Worm (Caenorhabditis elegans) whole organism, L4 larva: ENCODE data around the gene ZK180.6.

Experiments used
- F49E8.2 ChIP-seq: sonication (generic microtip); optimal IDR thresholded peaks from 2 replicates; lab custom pipeline; 2016; ENCODE audit warnings: missing compliant biosample characterization, mild to moderate bottlenecking, missing genetic modification characterization, borderline replicate concordance
- T26A8.4 ChIP-seq: fragments of 200-800 bp; sonication (Bioruptor generic); IDR thresholded peaks from 2 replicates; pipeline ENCODE4 v1.3.6; 2022; ENCODE audit warnings: missing genetic modification characterization, missing compliant biosample characterization
- ama-1 ChIP-seq: fragments of 150-350 bp; optimal IDR thresholded peaks from 2 replicates; lab custom pipeline; 2014; ENCODE audit warnings: inconsistent platforms, mixed read lengths
- arid-1 ChIP-seq: fragments of 200-800 bp; sonication (Bioruptor generic); conservative IDR thresholded peaks from 2 replicates; pipeline ENCODE4 v1.3.6; 2022; ENCODE audit warnings: missing genetic modification reagents, missing genetic modification characterization, missing compliant biosample characterization
- ceh-82 ChIP-seq: sonication (generic microtip); optimal IDR thresholded peaks from 2 replicates; lab custom pipeline; 2017; ENCODE audit warnings: missing biosample characterization, missing genetic modification characterization
- cey-2 ChIP-seq: sonication (generic microtip); optimal IDR thresholded peaks from 3 replicates; lab custom pipeline; 2017; ENCODE audit warnings: missing genetic modification characterization, mild to moderate bottlenecking, missing compliant biosample characterization, antibody characterized with exemption, borderline replicate concordance; ENCODE audit not compliant: insufficient read depth
- ctbp-1 ChIP-seq: fragments of 200-800 bp; sonication (Bioruptor generic); IDR thresholded peaks from 2 replicates; pipeline ENCODE4 v1.3.6; 2022; ENCODE audit warnings: missing genetic modification reagents, missing genetic modification characterization, missing compliant biosample characterization
- daf-19 ChIP-seq: fragments of 200-800 bp; sonication (Bioruptor generic); conservative IDR thresholded peaks from 2 replicates; pipeline ENCODE4 v1.3.6; 2022; ENCODE audit warnings: missing genetic modification characterization, missing compliant biosample characterization
- dmd-6 ChIP-seq: fragments of 200-800 bp; sonication (Bioruptor generic); IDR thresholded peaks from 2 replicates; pipeline ENCODE4 v1.3.6; 2022; ENCODE audit warnings: missing genetic modification reagents, missing genetic modification characterization, missing compliant biosample characterization
- dmd-9 ChIP-seq: fragments of 200-800 bp; sonication (Bioruptor generic); IDR thresholded peaks from 2 replicates; pipeline ENCODE4 v1.3.6; 2022; ENCODE audit warnings: missing genetic modification reagents, missing genetic modification characterization, missing compliant biosample characterization
- egl-43 ChIP-seq: fragments of 200-800 bp; sonication (Bioruptor generic); IDR thresholded peaks from 2 replicates; pipeline ENCODE4 v1.3.6; 2022; ENCODE audit warnings: missing genetic modification reagents, missing genetic modification characterization, missing compliant biosample characterization
- fos-1 ChIP-seq: fragments of 150-350 bp; optimal IDR thresholded peaks from 2 replicates; lab custom pipeline; 2014; ENCODE audit warnings: missing biosample characterization, missing genetic modification characterization
- hlh-11 ChIP-seq: fragments of 200-800 bp; sonication (Bioruptor generic); optimal IDR thresholded peaks from 2 replicates; lab custom pipeline; 2018; ENCODE audit warnings: mild to moderate bottlenecking, missing genetic modification characterization, missing compliant biosample characterization
- lim-7 ChIP-seq: fragments of 200-800 bp; sonication (Bioruptor generic); IDR thresholded peaks from 2 replicates; pipeline ENCODE4 v1.3.6; 2022; ENCODE audit warnings: missing genetic modification characterization, missing compliant biosample characterization
- lin-29 ChIP-seq: fragments of 200-800 bp; sonication (Bioruptor generic); IDR thresholded peaks from 2 replicates; pipeline ENCODE4 v1.3.6; 2022; ENCODE audit warnings: missing genetic modification reagents, missing genetic modification characterization, missing compliant biosample characterization
- lin-38 ChIP-seq: fragments of 200-800 bp; sonication (Bioruptor generic); IDR thresholded peaks from 2 replicates; pipeline ENCODE4 v1.3.6; 2022; ENCODE audit warnings: missing genetic modification reagents, missing genetic modification characterization, missing compliant biosample characterization
- mep-1 ChIP-seq: fragments of 150-350 bp; sonication (generic microtip); optimal IDR thresholded peaks from 3 replicates; lab custom pipeline; 2014; ENCODE audit warnings: missing biosample characterization, missing genetic modification characterization
- mxl-3 ChIP-seq: fragments of 200-800 bp; sonication (Bioruptor generic); optimal IDR thresholded peaks from 2 replicates; lab custom pipeline; 2018; ENCODE audit warnings: mild to moderate bottlenecking, missing genetic modification characterization, missing compliant biosample characterization
- nhr-102 ChIP-seq: sonication (generic microtip); optimal IDR thresholded peaks from 2 replicates; lab custom pipeline; 2016; ENCODE audit warnings: mild to moderate bottlenecking, missing genetic modification characterization, moderate library complexity, missing compliant biosample characterization
- nhr-111 ChIP-seq: fragments of 200-800 bp; sonication (Bioruptor generic); optimal IDR thresholded peaks from 2 replicates; lab custom pipeline; 2018; ENCODE audit warnings: mild to moderate bottlenecking, missing genetic modification characterization, missing compliant biosample characterization
- nhr-28 ChIP-seq: fragments of 150-350 bp; optimal IDR thresholded peaks from 2 replicates; lab custom pipeline; 2014; ENCODE audit warnings: missing biosample characterization, missing genetic modification characterization
- nhr-48 ChIP-seq: sonication (generic microtip); optimal IDR thresholded peaks from 2 replicates; lab custom pipeline; 2016; ENCODE audit warnings: mild to moderate bottlenecking, missing genetic modification characterization, missing compliant biosample characterization
- pha-4 ChIP-seq, 2 experiments: fragments of 150-350 bp in 1 of 2; fragments of 200-800 bp in 1 of 2; sonication (Bioruptor generic) in 1 of 2; IDR thresholded peaks in 1 of 2; optimal IDR thresholded peaks in 1 of 2; 2 replicates each; pipeline versions ENCODE4 v1.3.6 to Lab custom; 2014 to 2022; ENCODE audit warnings: missing genetic modification characterization in 2 of 2, missing genetic modification reagents in 2 of 2, missing biosample characterization in 1 of 2, missing compliant biosample characterization in 1 of 2
- php-3 ChIP-seq: fragments of 200-800 bp; sonication (Bioruptor generic); IDR thresholded peaks from 2 replicates; pipeline ENCODE4 v1.3.6; 2022; ENCODE audit warnings: missing genetic modification reagents, missing genetic modification characterization, missing compliant biosample characterization
- pqm-1 ChIP-seq: sonication (generic microtip); optimal IDR thresholded peaks from 2 replicates; lab custom pipeline; 2017; ENCODE audit warnings: missing biosample characterization, missing genetic modification characterization
- rbr-2 ChIP-seq: sonication (generic microtip); optimal IDR thresholded peaks from 2 replicates; lab custom pipeline; 2016; ENCODE audit warnings: missing genotype, missing genetic modification characterization, missing compliant biosample characterization
- set-16 ChIP-seq: fragments of 200-800 bp; sonication (Bioruptor generic); IDR thresholded peaks from 2 replicates; pipeline ENCODE4 v1.3.6; 2022; ENCODE audit warnings: missing genetic modification reagents, missing genetic modification characterization, missing compliant biosample characterization
- skn-1 ChIP-seq: fragments of 150-350 bp; optimal IDR thresholded peaks from 2 replicates; lab custom pipeline; 2014; ENCODE audit warnings: missing biosample characterization, missing genetic modification characterization
- snpc-4 ChIP-seq: fragments of 150-350 bp; optimal IDR thresholded peaks from 2 replicates; lab custom pipeline; 2014; ENCODE audit warnings: missing biosample characterization, missing genetic modification characterization
- tag-97 ChIP-seq: fragments of 200-800 bp; sonication (Bioruptor generic); IDR thresholded peaks from 2 replicates; pipeline ENCODE4 v1.3.6; 2022; ENCODE audit warnings: missing genetic modification characterization, missing compliant biosample characterization
- unc-39 ChIP-seq: sonication (generic microtip); optimal IDR thresholded peaks from 2 replicates; lab custom pipeline; 2017; ENCODE audit warnings: missing biosample characterization, missing genetic modification characterization
- unc-62 ChIP-seq, 3 experiments: fragments of 150-350 bp in 1 of 3; sonication (generic microtip); optimal IDR thresholded peaks in 2 of 3; peaks in 1 of 3; 1 replicate in 1 of 3; 2 replicates in 2 of 3; lab custom pipeline; 2014 to 2017; ENCODE audit warnings: missing biosample characterization in 3 of 3, missing genetic modification characterization in 3 of 3, missing genetic modification reagents in 3 of 3, missing genotype in 1 of 3
- zag-1 ChIP-seq: fragments of 150-350 bp; optimal IDR thresholded peaks from 2 replicates; lab custom pipeline; 2014; ENCODE audit warnings: missing biosample characterization, missing genetic modification characterization
- zip-11 ChIP-seq: fragments of 200-800 bp; sonication (Bioruptor generic); IDR thresholded peaks from 2 replicates; pipeline ENCODE4 v1.3.6; 2022; ENCODE audit warnings: missing genetic modification characterization, missing compliant biosample characterization
- zip-2 ChIP-seq: fragments of 150-350 bp; optimal IDR thresholded peaks from 2 replicates; lab custom pipeline; 2014; ENCODE audit warnings: missing biosample characterization, missing genetic modification characterization
- ztf-11 ChIP-seq: fragments of 150-350 bp; optimal IDR thresholded peaks from 2 replicates; lab custom pipeline; 2014; ENCODE audit warnings: missing biosample characterization, missing genetic modification characterization

Gene ZK180.6

DNA sequence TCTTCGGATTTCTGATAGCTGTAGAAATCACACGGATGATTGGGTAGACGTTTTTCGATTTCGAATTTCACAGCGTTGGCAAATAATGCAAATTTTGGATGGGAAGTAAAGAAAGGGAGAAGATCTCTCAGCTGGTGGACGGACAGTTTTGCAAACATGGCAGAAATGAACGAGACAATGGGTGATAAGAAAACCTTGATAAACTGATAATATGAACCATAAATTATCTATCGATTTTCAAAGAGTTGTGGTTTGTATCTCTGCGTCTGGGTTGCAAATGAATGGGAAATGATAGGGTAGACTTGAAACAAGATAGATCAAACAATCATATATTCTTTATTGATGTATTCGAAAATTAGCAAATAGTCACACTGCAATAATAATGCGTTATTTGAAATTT, 5.3 kb upstream of the ZK180.6 start, which contains the start of gene ZK185.3:
Gene ZK185.3 (minus strand): TSS at position 263 of the 400 bp plus-strand sequence.
- TF ChIP-seq mep-1 (tag; lab: Kevin White, UChicago) (no peak), nhr-28 (tag; lab: Kevin White, UChicago) (peak; percentile 82), unc-62 (GFP tag; optimal IDR thresholded peaks at IDR 0.05 in 1 of 2; lab: Kevin White, UChicago) (peak in 1 of 2 experiments; percentile 84), unc-62 (tag; optimal IDR thresholded peaks at IDR 0.05; lab: Kevin White, UChicago) (no peak), dmd-6 (GFP tag; lab: Robert Waterston, UW) (peak; percentile 78), cey-2 (tag; lab: Kevin White, UChicago) (no peak), php-3 (0 out of 2 replicates have a peak, but pooled peaks have one; percentile 38), hlh-11 (tag; lab: Kevin White, UChicago) (peak; percentile 52), pqm-1 (tag; lab: Kevin White, UChicago) (peak; percentile 94)
- TF ChIP-seq, all 104 proteins: peak for 6

ce11 chrIV:4526724-4527123, 1.9 kb upstream of the ZK180.6 start:
- TF ChIP-seq unc-62 (GFP tag; optimal IDR thresholded peaks at IDR 0.05 in 1 of 2; lab: Kevin White, UChicago) (peak in 1 of 2 experiments; percentile 29), unc-62 (tag; optimal IDR thresholded peaks at IDR 0.05; lab: Kevin White, UChicago) (no peak), ztf-11 (tag; lab: Kevin White, UChicago) (no peak)

DNA sequence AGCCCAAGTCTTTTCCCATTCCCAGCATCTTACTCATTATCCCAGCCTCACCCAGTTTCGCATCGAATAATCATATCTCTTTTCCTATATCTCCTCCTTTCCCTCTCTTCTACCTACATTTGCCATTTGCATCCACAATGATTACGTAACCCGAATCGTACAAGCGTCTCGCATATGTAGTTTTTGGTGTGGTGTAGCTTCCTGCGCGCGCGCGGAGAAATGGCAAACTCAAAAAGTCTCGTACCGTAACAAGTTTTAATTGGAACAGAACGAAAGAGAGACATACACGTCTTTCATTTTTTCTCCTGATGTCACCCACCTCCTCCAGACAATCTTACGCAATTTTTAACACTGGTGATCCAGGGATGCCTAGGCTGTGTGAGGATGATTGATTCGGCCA, 1.2 kb upstream of the ZK180.6 start:
- TF ChIP-seq mxl-3 (GFP tag; lab: Kevin White, UChicago): peak; percentile 36
- TF ChIP-seq hlh-11 (tag; lab: Kevin White, UChicago): peak; percentile 31
- no peak for TF ChIP-seq F49E8.2 (tag; lab: Kevin White, UChicago)
- peak; percentile 31 for TF ChIP-seq nhr-28 (tag; lab: Kevin White, UChicago)

DNA sequence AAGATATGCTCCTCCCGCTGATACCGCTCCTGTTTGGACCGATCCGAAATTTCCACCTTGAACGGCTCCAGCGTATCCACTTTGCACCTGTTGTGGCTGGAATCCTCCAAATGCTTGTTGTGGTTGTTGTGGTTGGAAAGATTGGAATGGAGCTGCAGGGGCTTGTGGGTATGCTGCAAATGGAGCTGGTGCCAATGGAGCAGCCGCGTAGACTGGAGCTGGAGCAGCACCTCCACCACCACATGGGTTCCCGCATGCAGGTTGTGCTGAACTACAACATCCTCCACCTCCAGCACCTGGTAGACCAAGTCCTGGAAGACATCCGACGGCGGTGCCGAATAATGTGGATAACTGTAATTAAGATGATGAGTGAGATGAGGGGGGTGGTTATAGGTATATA, 1.4 kb downstream of the ZK180.6 start:
- peak; percentile 47; the same call in 1 of the 2 replicates for TF ChIP-seq T26A8.4 (GFP tag; lab: Robert Waterston, UW)
- TF ChIP-seq snpc-4 (tag; lab: Kevin White, UChicago): no peak
- peak; percentile 68 for TF ChIP-seq set-16 (GFP tag; lab: Robert Waterston, UW)
- TF ChIP-seq egl-43 (GFP tag; lab: Robert Waterston, UW): 0 out of 2 replicates have a peak, but pooled peaks have one; percentile 11
- no peak for TF ChIP-seq zag-1 (tag; lab: Kevin White, UChicago)
- TF ChIP-seq lin-29 (GFP tag; lab: Robert Waterston, UW): no peak
- TF ChIP-seq daf-19 (GFP tag; lab: Robert Waterston, UW): no peak

- TF ChIP-seq lin-38 (GFP tag; lab: Robert Waterston, UW) (no peak), lim-7 (GFP tag; lab: Robert Waterston, UW) (no peak), nhr-111 (GFP tag; lab: Kevin White, UChicago) (no peak), pha-4 (GFP tag; IDR thresholded peaks at IDR 0.05; lab: Robert Waterston, UW) (no peak), pha-4 (tag; optimal IDR thresholded peaks at IDR 0.05; lab: Kevin White, UChicago) (no peak), arid-1 (GFP tag; lab: Robert Waterston, UW) (0 out of 2 replicates have a peak, but pooled peaks have one; percentile 14), nhr-102 (peak; percentile 18), dmd-6 (GFP tag; lab: Robert Waterston, UW) (no peak), ama-1 (lab: Kevin White, UChicago) (peak; percentile 63), nhr-48 (no peak), lin-29 (GFP tag; lab: Robert Waterston, UW) (0 out of 2 replicates have a peak, but pooled peaks have one; percentile 22), ztf-11 (tag; lab: Kevin White, UChicago) (no peak), rbr-2 (no peak), zip-11 (GFP tag; lab: Robert Waterston, UW) (no peak), ctbp-1 (GFP tag; lab: Robert Waterston, UW) (no peak), fos-1 (no peak), skn-1 (no peak), T26A8.4 (GFP tag; lab: Robert Waterston, UW) (peak; percentile 20; the same call in 1 of the 2 replicates), unc-39 (tag; lab: Kevin White, UChicago) (no peak), zip-2 (tag; lab: Kevin White, UChicago) (no peak), egl-43 (GFP tag; lab: Robert Waterston, UW) (no peak), tag-97 (GFP tag; lab: Robert Waterston, UW) (no peak), dmd-9 (GFP tag; lab: Robert Waterston, UW) (no peak), ceh-82 (tag; lab: Kevin White, UChicago) (no peak)
Measured at ce11 chrIV:4519714-4520113, 5.1 kb downstream of the ZK180.6 start.
